Fruit fly (Drosophila melanogaster) whole organism, embryonic: Measurements from ENCODE around the gene Bhmt.

Experiments
- Atf-2 ChIP-seq: fragments of 200-800 bp; sonication (Bioruptor generic); optimal IDR thresholded peaks from 2 replicates; lab custom pipeline; 2016; ENCODE audit warnings: missing biosample characterization, missing genetic modification characterization
- CG10366 ChIP-seq: fragments of 200-800 bp; sonication (Bioruptor generic); IDR thresholded peaks from 2 replicates; pipeline ENCODE4 v1.3.6; 2022; ENCODE audit warnings: missing biosample characterization, missing genetic modification characterization
- CG10543 ChIP-seq: fragments of 200-800 bp; sonication (Bioruptor generic); optimal IDR thresholded peaks from 3 replicates; lab custom pipeline; 2017; ENCODE audit warnings: missing biosample characterization, mild to moderate bottlenecking, missing genetic modification characterization, moderate library complexity
- CG12219 ChIP-seq: fragments of 200-800 bp; sonication (Bioruptor generic); optimal IDR thresholded peaks from 3 replicates; lab custom pipeline; 2018; ENCODE audit warnings: missing biosample characterization, mild to moderate bottlenecking, missing genetic modification characterization
- CG12942 ChIP-seq: fragments of 200-800 bp; sonication (Bioruptor generic); optimal IDR thresholded peaks from 3 replicates; lab custom pipeline; 2016; ENCODE audit warnings: missing biosample characterization, missing genetic modification characterization
- CG16863 ChIP-seq: fragments of 200-800 bp; sonication (Bioruptor generic); optimal IDR thresholded peaks from 3 replicates; lab custom pipeline; 2016; ENCODE audit warnings: missing biosample characterization, missing genetic modification characterization
- CG17186 ChIP-seq: fragments of 200-800 bp; sonication (Bioruptor generic); optimal IDR thresholded peaks from 3 replicates; lab custom pipeline; 2017; ENCODE audit warnings: missing biosample characterization, missing genetic modification reagents, missing genetic modification characterization
- CG3065 ChIP-seq: fragments of 200-800 bp; sonication (Bioruptor generic); optimal IDR thresholded peaks from 2 replicates; lab custom pipeline; 2016; ENCODE audit warnings: missing biosample characterization, missing genetic modification characterization
- CG32767 ChIP-seq: fragments of 200-800 bp; sonication (Bioruptor generic); IDR thresholded peaks from 2 replicates; pipeline ENCODE4 v1.3.6; 2022; ENCODE audit warnings: missing biosample characterization, missing genetic modification characterization
- CG33557 ChIP-seq: fragments of 200-800 bp; sonication (Bioruptor generic); optimal IDR thresholded peaks from 2 replicates; lab custom pipeline; 2019; ENCODE audit warnings: missing biosample characterization, mild to moderate bottlenecking, missing genetic modification characterization, moderate library complexity
- CG34376 ChIP-seq: fragments of 200-800 bp; sonication (Bioruptor generic); optimal IDR thresholded peaks from 2 replicates; lab custom pipeline; 2018; ENCODE audit warnings: missing biosample characterization, mild to moderate bottlenecking, missing genetic modification characterization
- CG3995 ChIP-seq: fragments of 200-800 bp; sonication (Bioruptor generic); optimal IDR thresholded peaks from 3 replicates; lab custom pipeline; 2016; ENCODE audit warnings: missing biosample characterization, missing genetic modification characterization
- CG42726 ChIP-seq: fragments of 200-800 bp; sonication (Bioruptor generic); IDR thresholded peaks from 2 replicates; pipeline ENCODE4 v1.3.6; 2022; ENCODE audit warnings: missing biosample characterization, missing genetic modification characterization; ENCODE audit not compliant: partially characterized antibody
- CG4360 ChIP-seq: fragments of 200-800 bp; sonication (Bioruptor generic); IDR thresholded peaks from 2 replicates; pipeline ENCODE4 v1.3.6; 2022; ENCODE audit warnings: missing biosample characterization, missing genetic modification characterization
- CG9609 ChIP-seq: fragments of 200-800 bp; sonication (Bioruptor generic); optimal IDR thresholded peaks from 3 replicates; lab custom pipeline; 2016; ENCODE audit warnings: missing biosample characterization, missing genetic modification characterization
- Dip3 ChIP-seq: fragments of 200-800 bp; sonication (Bioruptor generic); optimal IDR thresholded peaks from 3 replicates; lab custom pipeline; 2016; ENCODE audit warnings: missing biosample characterization, missing genetic modification characterization
- Drgx ChIP-seq: fragments of 200-800 bp; sonication (Bioruptor generic); IDR thresholded peaks from 2 replicates; pipeline ENCODE4 v1.3.6; 2022; ENCODE audit warnings: missing biosample characterization, missing genetic modification characterization
- GATAe ChIP-seq: fragments of 200-800 bp; sonication (Bioruptor generic); conservative IDR thresholded peaks from 2 replicates; pipeline ENCODE4 v1.3.6; 2022; ENCODE audit warnings: missing biosample characterization, missing genetic modification characterization
- Hey ChIP-seq: fragments of 200-800 bp; sonication (Bioruptor generic); optimal IDR thresholded peaks from 3 replicates; lab custom pipeline; 2018; ENCODE audit warnings: missing biosample characterization, mild to moderate bottlenecking, missing genetic modification characterization
- Hsf ChIP-seq: fragments of 200-800 bp; sonication (Bioruptor generic); optimal IDR thresholded peaks from 3 replicates; lab custom pipeline; 2016; ENCODE audit warnings: missing biosample characterization, missing genetic modification characterization
- Jarid2 ChIP-seq: fragments of 200-800 bp; sonication (Bioruptor generic); optimal IDR thresholded peaks from 3 replicates; lab custom pipeline; 2017; ENCODE audit warnings: mild to moderate bottlenecking, missing biosample characterization, missing genetic modification reagents, missing genetic modification characterization
- Lim3 ChIP-seq: fragments of 200-800 bp; sonication (Bioruptor generic); IDR thresholded peaks from 2 replicates; pipeline ENCODE4 v1.3.6; 2022; ENCODE audit warnings: missing biosample characterization, missing genetic modification characterization
- MBD-R2 ChIP-seq: fragments of 200-800 bp; sonication (Bioruptor generic); IDR thresholded peaks from 2 replicates; pipeline ENCODE4 v1.3.6; 2022; ENCODE audit warnings: missing biosample characterization, missing genetic modification characterization
- Optix ChIP-seq: fragments of 200-800 bp; sonication (Bioruptor generic); IDR thresholded peaks from 3 replicates; pipeline ENCODE4 v1.3.6; 2022; ENCODE audit warnings: missing biosample characterization, missing genetic modification characterization
- Ptx1 ChIP-seq: fragments of 200-800 bp; sonication (Bioruptor generic); IDR thresholded peaks from 2 replicates; pipeline ENCODE4 v1.3.6; 2022; ENCODE audit warnings: missing biosample characterization, missing genetic modification characterization
- Six4 ChIP-seq: fragments of 200-800 bp; sonication (Bioruptor generic); optimal IDR thresholded peaks from 2 replicates; lab custom pipeline; 2016; ENCODE audit warnings: missing biosample characterization, missing genetic modification characterization
- Spps ChIP-seq: fragments of 200-800 bp; sonication (Bioruptor generic); optimal IDR thresholded peaks from 2 replicates; lab custom pipeline; 2018; ENCODE audit warnings: missing biosample characterization, mild to moderate bottlenecking, missing genetic modification characterization
- Trl ChIP-seq, 3 experiments: fragments of >200 bp in 2 of 3; fragments of 200-800 bp in 1 of 3; sonication (Bioruptor generic) in 1 of 3; optimal IDR thresholded peaks; 2 replicates in 1 of 3; 3 replicates in 2 of 3; lab custom pipeline; 2016 to 2017; ENCODE audit warnings: missing biosample characterization in 1 of 3, missing genetic modification characterization in 1 of 3
- Xrp1 ChIP-seq: fragments of 200-800 bp; sonication (Bioruptor generic); IDR thresholded peaks from 2 replicates; pipeline ENCODE4 v1.3.6; 2022; ENCODE audit warnings: missing biosample characterization, missing genetic modification characterization
- ac ChIP-seq: fragments of 200-800 bp; sonication (Bioruptor generic); optimal IDR thresholded peaks from 3 replicates; lab custom pipeline; 2017; ENCODE audit warnings: missing biosample characterization, mild to moderate bottlenecking, missing genetic modification characterization
- ase ChIP-seq: fragments of 200-800 bp; sonication (Bioruptor generic); IDR thresholded peaks from 3 replicates; pipeline ENCODE4 v1.3.6; 2022; ENCODE audit warnings: missing biosample characterization, missing genetic modification characterization
- az2 ChIP-seq: fragments of 200-800 bp; sonication (Bioruptor generic); optimal IDR thresholded peaks from 3 replicates; lab custom pipeline; 2016; ENCODE audit warnings: missing biosample characterization, missing genetic modification characterization
- bcd ChIP-seq: fragments of 200-800 bp; sonication (Bioruptor generic); optimal IDR thresholded peaks from 2 replicates; lab custom pipeline; 2017; ENCODE audit warnings: missing biosample characterization, mild to moderate bottlenecking, missing genetic modification characterization
- dmrt11E ChIP-seq: fragments of 200-800 bp; sonication (Bioruptor generic); optimal IDR thresholded peaks from 3 replicates; lab custom pipeline; 2018; ENCODE audit warnings: missing biosample characterization, mild to moderate bottlenecking, missing genetic modification characterization, moderate library complexity
- hbn ChIP-seq: fragments of 200-800 bp; sonication (Bioruptor generic); IDR thresholded peaks from 2 replicates; pipeline ENCODE4 v1.3.6; 2022; ENCODE audit warnings: missing biosample characterization, missing genetic modification characterization; ENCODE audit not compliant: partially characterized antibody
- hkb ChIP-seq, 2 experiments: fragments of 200-800 bp in 1 of 2; fragments of >200 bp in 1 of 2; sonication (Bioruptor generic) in 1 of 2; IDR thresholded peaks in 1 of 2; optimal IDR thresholded peaks in 1 of 2; 2 replicates each; pipeline versions ENCODE4 v1.3.6 to Lab custom; 2017 to 2022; ENCODE audit warnings: missing biosample characterization in 1 of 2, missing genetic modification characterization in 1 of 2
- jing ChIP-seq: fragments of 200-800 bp; sonication (Bioruptor generic); optimal IDR thresholded peaks from 2 replicates; lab custom pipeline; 2018; ENCODE audit warnings: missing biosample characterization, mild to moderate bottlenecking, missing genetic modification characterization
- lbe ChIP-seq: fragments of 200-800 bp; sonication (Bioruptor generic); optimal IDR thresholded peaks from 2 replicates; lab custom pipeline; 2016; ENCODE audit warnings: missing biosample characterization, mild to moderate bottlenecking, missing genetic modification characterization
- lilli ChIP-seq: fragments of 200-800 bp; sonication (Bioruptor generic); optimal IDR thresholded peaks from 3 replicates; lab custom pipeline; 2016; ENCODE audit warnings: missing biosample characterization, missing genetic modification characterization
- lola ChIP-seq, 3 experiments: fragments of >200 bp in 2 of 3; fragments of 200-800 bp in 1 of 3; sonication (Bioruptor generic) in 1 of 3; optimal IDR thresholded peaks; 2 replicates each; lab custom pipeline; 2017 to 2019; ENCODE audit warnings: missing biosample characterization in 3 of 3, missing genetic modification characterization in 3 of 3, mild to moderate bottlenecking in 1 of 3, moderate library complexity in 1 of 3
- mld ChIP-seq: fragments of 200-800 bp; sonication (Bioruptor generic); IDR thresholded peaks from 3 replicates; pipeline ENCODE4 v1.3.6; 2022; ENCODE audit warnings: missing biosample characterization, missing genetic modification characterization; ENCODE audit not compliant: partially characterized antibody
- nmo ChIP-seq: fragments of 200-800 bp; sonication (Bioruptor generic); optimal IDR thresholded peaks from 2 replicates; lab custom pipeline; 2018; ENCODE audit warnings: missing biosample characterization, mild to moderate bottlenecking, missing genetic modification characterization, moderate library complexity
- pan ChIP-seq, 4 experiments: fragments of >200 bp in 3 of 4; fragments of 200-800 bp in 1 of 4; sonication (Bioruptor generic) in 1 of 4; optimal IDR thresholded peaks in 3 of 4; IDR thresholded peaks in 1 of 4; 2 replicates each; pipeline versions ENCODE4 v1.3.6 to Lab custom; 2017 to 2022; ENCODE audit warnings: missing biosample characterization in 2 of 4, missing genetic modification characterization in 2 of 4, mixed read lengths in 1 of 4
- rib ChIP-seq: fragments of 200-800 bp; sonication (Bioruptor generic); IDR thresholded peaks from 2 replicates; pipeline ENCODE4 v1.3.6; 2022; ENCODE audit warnings: missing biosample characterization, missing genetic modification characterization
- tap ChIP-seq: fragments of 200-800 bp; optimal IDR thresholded peaks from 3 replicates; lab custom pipeline; 2019; ENCODE audit warnings: missing biosample characterization, mild to moderate bottlenecking, missing genetic modification characterization, moderate library complexity
- trem ChIP-seq: fragments of 200-800 bp; optimal IDR thresholded peaks from 3 replicates; lab custom pipeline; 2019; ENCODE audit warnings: missing biosample characterization, mild to moderate bottlenecking, missing genetic modification characterization, moderate library complexity
- zen2 ChIP-seq: fragments of 200-800 bp; sonication (Bioruptor generic); IDR thresholded peaks from 3 replicates; pipeline ENCODE4 v1.3.6; 2022; ENCODE audit warnings: missing biosample characterization, missing genetic modification characterization; ENCODE audit not compliant: partially characterized antibody

Bhmt gene

dm6 chr2L:18974063-18974779 lies 17.1 kb upstream of the Bhmt start, which contains the start of the genes L2HGDH and CG10431 (continued):
- TF ChIP-seq pan (optimal IDR thresholded peaks at IDR 0.05; lab: Kevin White, UChicago) (no peak), pan (GFP tag; optimal IDR thresholded peaks at IDR 0.05 in 1 of 2, IDR thresholded peaks at IDR 0.05 in 1 of 2) (peak in 1 of 2 experiments; percentile 19), CG33557 (GFP tag; lab: Kevin White, UChicago) (no peak), CG12219 (GFP tag; lab: Kevin White, UChicago) (no peak), CG9609 (no peak), Hey (peak; percentile 46), Hsf (GFP tag; lab: Kevin White, UChicago) (peak; percentile 59), hkb (optimal IDR thresholded peaks at IDR 0.05; lab: Kevin White, UChicago) (peak; percentile 26), hkb (GFP tag; IDR thresholded peaks at IDR 0.05; lab: Robert Waterston, UW) (no peak), CG16863 (GFP tag; lab: Kevin White, UChicago) (no peak), CG34376 (GFP tag; lab: Kevin White, UChicago) (peak; percentile 91), Trl (optimal IDR thresholded peaks at IDR 0.05; lab: Kevin White, UChicago) (peak in 1 of 2 experiments; percentile 48), Trl (GFP tag; optimal IDR thresholded peaks at IDR 0.05; lab: Kevin White, UChicago) (peak; percentile 48), lola (GFP tag; optimal IDR thresholded peaks at IDR 0.05; lab: Kevin White, UChicago) (peak in 1 of 3 experiments; percentile 69), Ptx1 (peak; percentile 60), jing (GFP tag; lab: Kevin White, UChicago) (no peak), lbe (GFP tag; lab: Kevin White, UChicago) (peak; percentile 77), CG17186 (GFP tag; lab: Kevin White, UChicago) (peak; percentile 53), Optix (GFP tag; lab: Robert Waterston, UW) (no peak), CG3065 (GFP tag; lab: Kevin White, UChicago) (no peak), Drgx (GFP tag; lab: Robert Waterston, UW) (0 out of 2 replicates have a peak, but pooled peaks have one; percentile 11), Atf-2 (GFP tag; lab: Kevin White, UChicago) (no peak), lilli (GFP tag; lab: Kevin White, UChicago) (peak; percentile 67), Xrp1 (GFP tag; lab: Robert Waterston, UW) (peak; percentile 36; the same call in 1 of the 2 replicates), MBD-R2 (peak; percentile 63), bcd (GFP tag; lab: Kevin White, UChicago) (peak; percentile 52), Lim3 (GFP tag; lab: Robert Waterston, UW) (no peak), ase (GFP tag; lab: Robert Waterston, UW) (no peak), Six4 (GFP tag; lab: Kevin White, UChicago) (peak; percentile 9), CG4360 (GFP tag; lab: Robert Waterston, UW) (0 out of 2 replicates have a peak, but pooled peaks have one; percentile 19), Jarid2 (GFP tag; lab: Kevin White, UChicago) (peak; percentile 57), az2 (GFP tag; lab: Kevin White, UChicago) (peak; percentile 57), CG10543 (peak; percentile 92), CG3995 (peak; percentile 56), ac (GFP tag; lab: Kevin White, UChicago) (no peak), zen2 (GFP tag; lab: Robert Waterston, UW) (no peak), trem (tag; lab: Kevin White, UChicago) (peak; percentile 80), CG32767 (GFP tag; lab: Robert Waterston, UW) (no peak), CG42726 (GFP tag; lab: Robert Waterston, UW) (no peak), nmo (GFP tag; lab: Kevin White, UChicago) (peak; percentile 78), Dip3 (GFP tag; lab: Kevin White, UChicago) (no peak), mld (GFP tag; lab: Robert Waterston, UW) (no peak), GATAe (peak; percentile 88), tap (tag; lab: Kevin White, UChicago) (peak; percentile 38), rib (no peak), Spps (tag; lab: Kevin White, UChicago) (peak; percentile 23), hbn (GFP tag; lab: Robert Waterston, UW) (no peak; the same call in 1 of the 2 replicates), CG12942 (GFP tag; lab: Kevin White, UChicago) (peak; percentile 34), dmrt11E (peak; percentile 47), CG10366 (GFP tag; lab: Robert Waterston, UW) (no peak)
